Fruit fly (Drosophila melanogaster): ENCODE measurements around the gene Rnb.

The Rnb gene

dm6 chr3R:29798966-29799680 lies at the start of gene Rnb, which contains the start of gene Drice:
Gene Rnb, minus strand, starts transcription at chr3R:29799354.
Gene Drice, plus strand, starts transcription at chr3R:29799658.
- TF ChIP-seq CG17801 (GFP tag; optimal IDR thresholded peaks at IDR 0.05; ENCODE audit: partially characterized antibody), result peak; percentile 76

- TF ChIP-seq CG17801 (GFP tag; optimal IDR thresholded peaks at IDR 0.05; ENCODE audit: partially characterized antibody), result no peak
Observed at dm6 chr3R:29847126-29847525, 48.0 kb upstream of the Rnb start.

- no peak for TF ChIP-seq CG17801 (GFP tag; optimal IDR thresholded peaks at IDR 0.05; ENCODE audit: partially characterized antibody)
Observed at dm6 chr3R:29841293-29841791, 42.2 kb upstream of the Rnb start, which contains the start of gene Cad99C. Gene Cad99C, plus strand, starts transcription at chr3R:29841657.

dm6 chr3R:29839707-29840311 lies 40.7 kb upstream of the Rnb start:
- peak; percentile 3 for TF ChIP-seq CG17801 (GFP tag; optimal IDR thresholded peaks at IDR 0.05; ENCODE audit: partially characterized antibody)

dm6 chr3R:29838751-29839150 lies 39.6 kb upstream of the Rnb start:
- TF ChIP-seq CG17801 (GFP tag; optimal IDR thresholded peaks at IDR 0.05; ENCODE audit: partially characterized antibody), result no peak

- TF ChIP-seq CG17801 (GFP tag; optimal IDR thresholded peaks at IDR 0.05; ENCODE audit: partially characterized antibody), result no peak
Observed at dm6 chr3R:29837771-29838170, 38.6 kb upstream of the Rnb start.

dm6 chr3R:29836188-29836587 lies 37.0 kb upstream of the Rnb start, which contains the start of gene CG42592:
Gene CG42592, minus strand, starts transcription at chr3R:29836288.
- no peak for TF ChIP-seq CG17801 (GFP tag; optimal IDR thresholded peaks at IDR 0.05; ENCODE audit: partially characterized antibody)

dm6 chr3R:29835710-29836049 lies 36.5 kb upstream of the Rnb start, which contains the start of gene Prtl99C:
Gene Prtl99C, plus strand, starts transcription at chr3R:29835950.
- no peak for TF ChIP-seq CG17801 (GFP tag; optimal IDR thresholded peaks at IDR 0.05; ENCODE audit: partially characterized antibody)

- TF ChIP-seq CG17801 (GFP tag; optimal IDR thresholded peaks at IDR 0.05; ENCODE audit: partially characterized antibody), result no peak
Observed at dm6 chr3R:29834759-29835709, 35.9 kb upstream of the Rnb start, which contains the start of gene Atg16. Gene Atg16, minus strand, starts transcription at chr3R:29835101.

- TF ChIP-seq CG17801 (GFP tag; optimal IDR thresholded peaks at IDR 0.05; ENCODE audit: partially characterized antibody), result no peak
Observed at dm6 chr3R:29830925-29831324, 31.8 kb upstream of the Rnb start.

- TF ChIP-seq CG17801 (GFP tag; optimal IDR thresholded peaks at IDR 0.05; ENCODE audit: partially characterized antibody), result no peak
Observed at dm6 chr3R:29829228-29829786, 30.2 kb upstream of the Rnb start.

dm6 chr3R:29818434-29819268 lies 19.5 kb upstream of the Rnb start, which contains the start of gene neo:
Gene neo, plus strand, starts transcription at chr3R:29819131.
- no peak for TF ChIP-seq CG17801 (GFP tag; optimal IDR thresholded peaks at IDR 0.05; ENCODE audit: partially characterized antibody)

dm6 chr3R:29817664-29818063 lies 18.5 kb upstream of the Rnb start, which contains the start of gene CG7829:
Gene CG7829, minus strand, starts transcription at chr3R:29817764.
- TF ChIP-seq CG17801 (GFP tag; optimal IDR thresholded peaks at IDR 0.05; ENCODE audit: partially characterized antibody), result no peak

dm6 chr3R:29816266-29816665 lies 17.1 kb upstream of the Rnb start, which contains the start of gene Vps16B:
Gene Vps16B, minus strand, starts transcription at chr3R:29816451.
- TF ChIP-seq CG17801 (GFP tag; optimal IDR thresholded peaks at IDR 0.05; ENCODE audit: partially characterized antibody), result no peak
